Fruit fly (Drosophila melanogaster) whole organism, prepupa: ENCODE measurements around the gene CG42779.

Experiments used
- CG10631 ChIP-seq: fragments of 200-800 bp; sonication (Bioruptor generic); optimal IDR thresholded peaks from 2 replicates; lab custom pipeline; 2016; ENCODE audit warnings: missing biosample characterization, missing genetic modification characterization
- CG11762 ChIP-seq: fragments of 200-800 bp; sonication (Bioruptor generic); optimal IDR thresholded peaks from 3 replicates; lab custom pipeline; 2016; ENCODE audit warnings: missing biosample characterization, missing genetic modification characterization; ENCODE audit not compliant: insufficient read depth
- CG11902 ChIP-seq: fragments of 200-800 bp; sonication (Bioruptor generic); optimal IDR thresholded peaks from 3 replicates; lab custom pipeline; 2016; ENCODE audit warnings: missing biosample characterization, missing genetic modification characterization
- CG15336 ChIP-seq: fragments of 200-800 bp; sonication (Bioruptor generic); IDR thresholded peaks from 2 replicates; pipeline ENCODE4 v1.3.6; 2022; ENCODE audit warnings: missing biosample characterization, missing genetic modification characterization
- CG1621 ChIP-seq: fragments of 200-800 bp; sonication (Bioruptor generic); optimal IDR thresholded peaks from 3 replicates; lab custom pipeline; 2018; ENCODE audit warnings: missing biosample characterization, mild to moderate bottlenecking, missing genetic modification characterization
- CG16779 ChIP-seq: fragments of 200-800 bp; sonication (Bioruptor generic); optimal IDR thresholded peaks from 3 replicates; lab custom pipeline; 2017; ENCODE audit warnings: missing biosample characterization, mild to moderate bottlenecking, missing genetic modification characterization
- CG31627 ChIP-seq: fragments of 200-800 bp; sonication (Bioruptor generic); optimal IDR thresholded peaks from 3 replicates; lab custom pipeline; 2016; ENCODE audit warnings: missing biosample characterization, missing genetic modification characterization
- CG34406 ChIP-seq: fragments of 200-800 bp; sonication (Bioruptor generic); optimal IDR thresholded peaks from 3 replicates; lab custom pipeline; 2016; ENCODE audit warnings: missing biosample characterization, missing genetic modification characterization
- CG4318 ChIP-seq: fragments of 200-800 bp; sonication (Bioruptor generic); optimal IDR thresholded peaks from 3 replicates; lab custom pipeline; 2017; ENCODE audit warnings: missing biosample characterization, mild to moderate bottlenecking, missing genetic modification characterization
- CG6276 ChIP-seq: fragments of 200-800 bp; sonication (Bioruptor generic); optimal IDR thresholded peaks from 2 replicates; lab custom pipeline; 2017; ENCODE audit warnings: missing biosample characterization, mild to moderate bottlenecking, missing genetic modification characterization
- CG6792 ChIP-seq: fragments of 200-800 bp; sonication (Bioruptor generic); optimal IDR thresholded peaks from 3 replicates; lab custom pipeline; 2016; ENCODE audit warnings: missing biosample characterization, missing genetic modification characterization
- CG6808 ChIP-seq: fragments of 200-800 bp; sonication (Bioruptor generic); optimal IDR thresholded peaks from 3 replicates; lab custom pipeline; 2017; ENCODE audit warnings: missing biosample characterization, missing genetic modification characterization, mild to moderate bottlenecking, moderate library complexity, missing genetic modification reagents
- CG6854 ChIP-seq: fragments of 200-800 bp; sonication (Bioruptor generic); optimal IDR thresholded peaks from 2 replicates; lab custom pipeline; 2017; ENCODE audit warnings: missing biosample characterization, mild to moderate bottlenecking, missing genetic modification characterization
- CG8119 ChIP-seq: fragments of 200-800 bp; sonication (Bioruptor generic); IDR thresholded peaks from 3 replicates; pipeline ENCODE4 v1.3.6; 2022; ENCODE audit warnings: missing biosample characterization, missing genetic modification characterization
- CG8632 ChIP-seq: fragments of 200-800 bp; sonication (Bioruptor generic); optimal IDR thresholded peaks from 3 replicates; lab custom pipeline; 2016; ENCODE audit warnings: missing biosample characterization, missing genetic modification characterization
- CG9139 ChIP-seq: fragments of 200-800 bp; sonication (Bioruptor generic); optimal IDR thresholded peaks from 3 replicates; lab custom pipeline; 2017; ENCODE audit warnings: missing biosample characterization, mild to moderate bottlenecking, missing genetic modification characterization
- Eip78C ChIP-seq: fragments of 200-800 bp; sonication (Bioruptor generic); peaks from one replicate; lab custom pipeline; 2016; ENCODE audit warnings: missing biosample characterization, missing genetic modification characterization
- Eip93F ChIP-seq: fragments of 200-800 bp; sonication (Bioruptor generic); optimal IDR thresholded peaks from 2 replicates; lab custom pipeline; 2016; ENCODE audit warnings: missing biosample characterization, mild to moderate bottlenecking, missing genetic modification characterization
- Ets96B ChIP-seq: fragments of 200-800 bp; optimal IDR thresholded peaks from 2 replicates; lab custom pipeline; 2019; ENCODE audit warnings: missing biosample characterization, mild to moderate bottlenecking, missing genetic modification characterization, moderate library complexity
- Hr4 ChIP-seq: fragments of 200-800 bp; sonication (Bioruptor generic); optimal IDR thresholded peaks from 3 replicates; lab custom pipeline; 2016; ENCODE audit warnings: missing biosample characterization, missing genetic modification characterization
- Lpt ChIP-seq: fragments of 200-800 bp; sonication (Bioruptor generic); optimal IDR thresholded peaks from 3 replicates; lab custom pipeline; 2016; ENCODE audit warnings: missing biosample characterization, missing genetic modification characterization
- Met ChIP-seq: fragments of 200-800 bp; sonication (Bioruptor generic); optimal IDR thresholded peaks from 3 replicates; lab custom pipeline; 2016; ENCODE audit warnings: missing biosample characterization, missing genetic modification characterization
- OdsH ChIP-seq: fragments of 200-800 bp; sonication (Bioruptor generic); optimal IDR thresholded peaks from 3 replicates; lab custom pipeline; 2016; ENCODE audit warnings: missing biosample characterization, missing genetic modification characterization
- Sox102F ChIP-seq: fragments of 200-800 bp; sonication (Bioruptor generic); optimal IDR thresholded peaks from 2 replicates; lab custom pipeline; 2016; ENCODE audit warnings: missing biosample characterization, mild to moderate bottlenecking, missing genetic modification characterization
- Sox15 ChIP-seq: fragments of 200-800 bp; sonication (Bioruptor generic); optimal IDR thresholded peaks from 3 replicates; lab custom pipeline; 2016; ENCODE audit warnings: missing biosample characterization, missing genetic modification characterization
- achi ChIP-seq: fragments of 200-800 bp; sonication (Bioruptor generic); optimal IDR thresholded peaks from 3 replicates; lab custom pipeline; 2016; ENCODE audit warnings: missing biosample characterization, missing genetic modification characterization
- acj6 ChIP-seq: fragments of 200-800 bp; sonication (Bioruptor generic); optimal IDR thresholded peaks from 3 replicates; lab custom pipeline; 2016; ENCODE audit warnings: missing biosample characterization, missing genetic modification characterization
- cyc ChIP-seq: fragments of 200-800 bp; sonication (Bioruptor generic); optimal IDR thresholded peaks from 3 replicates; lab custom pipeline; 2016; ENCODE audit warnings: missing biosample characterization, missing genetic modification characterization
- dsx ChIP-seq: fragments of 200-800 bp; optimal IDR thresholded peaks from 3 replicates; lab custom pipeline; 2019; ENCODE audit warnings: missing biosample characterization, mild to moderate bottlenecking, missing genetic modification characterization, moderate library complexity; ENCODE audit not compliant: poor library complexity, severe bottlenecking
- eg ChIP-seq: fragments of 200-800 bp; sonication (Bioruptor generic); IDR thresholded peaks from 3 replicates; pipeline ENCODE4 v1.3.6; 2022; ENCODE audit warnings: missing biosample characterization, missing genetic modification characterization
- esn ChIP-seq: fragments of 200-800 bp; sonication (Bioruptor generic); optimal IDR thresholded peaks from 2 replicates; lab custom pipeline; 2016; ENCODE audit warnings: missing biosample characterization, mild to moderate bottlenecking, missing genetic modification characterization, moderate library complexity
- fd85E ChIP-seq: fragments of 200-800 bp; sonication (Bioruptor generic); optimal IDR thresholded peaks from 3 replicates; lab custom pipeline; 2016; ENCODE audit warnings: missing biosample characterization, missing genetic modification characterization
- fkh ChIP-seq: fragments of 200-800 bp; sonication (Bioruptor generic); optimal IDR thresholded peaks from 3 replicates; lab custom pipeline; 2017; ENCODE audit warnings: missing biosample characterization, mild to moderate bottlenecking, missing genetic modification characterization, moderate library complexity
- lz ChIP-seq: fragments of 200-800 bp; sonication (Bioruptor generic); optimal IDR thresholded peaks from 3 replicates; lab custom pipeline; 2016; ENCODE audit warnings: missing biosample characterization, missing genetic modification characterization
- pdm3 ChIP-seq: fragments of 200-800 bp; sonication (Bioruptor generic); optimal IDR thresholded peaks from 3 replicates; lab custom pipeline; 2016; ENCODE audit warnings: missing biosample characterization, missing genetic modification characterization
- salr ChIP-seq, 2 experiments: fragments of 200-800 bp; sonication (Bioruptor generic); optimal IDR thresholded peaks; 3 replicates each; lab custom pipeline; 2016 to 2018; ENCODE audit warnings: missing biosample characterization in 2 of 2, missing genetic modification characterization in 2 of 2, mild to moderate bottlenecking in 1 of 2
- spab ChIP-seq: fragments of 200-800 bp; sonication (Bioruptor generic); optimal IDR thresholded peaks from 2 replicates; lab custom pipeline; 2017; ENCODE audit warnings: missing biosample characterization, mild to moderate bottlenecking, missing genetic modification characterization, missing genetic modification reagents
- ss ChIP-seq, 2 experiments: fragments of 200-800 bp; sonication (Bioruptor generic); optimal IDR thresholded peaks; 2 replicates in 1 of 2; 3 replicates in 1 of 2; lab custom pipeline; 2017 to 2018; ENCODE audit warnings: mild to moderate bottlenecking in 2 of 2, missing biosample characterization in 2 of 2, missing genetic modification characterization in 2 of 2, moderate library complexity in 1 of 2
- svp ChIP-seq: fragments of 200-800 bp; sonication (Bioruptor generic); peaks from one replicate; lab custom pipeline; 2016; ENCODE audit warnings: missing biosample characterization, missing genetic modification characterization
- topi ChIP-seq: fragments of 200-800 bp; sonication (Bioruptor generic); optimal IDR thresholded peaks from 3 replicates; lab custom pipeline; 2016; ENCODE audit warnings: missing biosample characterization, missing genetic modification characterization
- vri ChIP-seq: fragments of 200-800 bp; sonication (Bioruptor generic); optimal IDR thresholded peaks from 3 replicates; lab custom pipeline; 2016; ENCODE audit warnings: missing biosample characterization, mild to moderate bottlenecking, missing genetic modification characterization

CG42779 gene

DNA sequence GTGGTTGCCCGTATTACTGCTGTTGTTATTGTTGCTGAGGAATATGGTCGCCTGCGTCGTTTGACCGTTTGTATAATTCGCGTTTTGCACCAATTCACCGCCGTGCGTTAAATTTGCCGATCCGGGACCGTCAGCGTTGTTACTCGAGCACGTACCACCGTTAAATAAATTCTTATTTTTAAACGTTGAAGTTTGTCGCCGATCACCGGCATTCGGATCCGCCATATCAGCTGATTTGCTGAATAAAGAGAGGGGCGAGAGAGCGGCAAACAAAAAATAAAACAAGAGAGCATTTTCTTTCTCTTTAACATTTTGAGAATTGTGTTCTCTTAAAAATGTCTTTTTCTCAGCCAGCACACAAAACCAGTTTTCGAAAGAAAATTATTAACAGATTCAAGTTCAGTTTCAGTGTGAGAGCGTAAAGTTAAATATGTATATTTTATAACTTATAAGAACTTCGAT is 2.4 kb upstream of the CG42779 start:
- TF ChIP-seq CG8632, result peak; percentile 8
- no peak for TF ChIP-seq CG34406
- no peak for TF ChIP-seq Met (GFP tag; lab: Kevin White, UChicago)
- no peak for TF ChIP-seq Sox15
- TF ChIP-seq acj6 (GFP tag; lab: Kevin White, UChicago), result no peak
- no peak for TF ChIP-seq fd85E (GFP tag; lab: Kevin White, UChicago)
- TF ChIP-seq cyc, result no peak
- TF ChIP-seq lz (GFP tag; lab: Kevin White, UChicago), result no peak
- peak; percentile 30; the same call in 1 of the 2 replicates for TF ChIP-seq CG15336 (GFP tag; lab: Robert Waterston, UW)
- TF ChIP-seq CG10631 (GFP tag; lab: Kevin White, UChicago), result no peak
- TF ChIP-seq CG9139 (GFP tag; lab: Kevin White, UChicago), result no peak
- TF ChIP-seq svp, result no peak
- no peak for TF ChIP-seq topi (GFP tag; lab: Kevin White, UChicago)
- TF ChIP-seq dsx, result no peak
- no peak for TF ChIP-seq Eip93F
- peak; percentile 7; the same call in 1 of the 3 replicates for TF ChIP-seq eg
- peak in 1 of 2 experiments; percentile 51 for TF ChIP-seq ss (GFP tag; optimal IDR thresholded peaks at IDR 0.05; lab: Kevin White, UChicago)
- peak; percentile 43 for TF ChIP-seq CG1621 (tag; lab: Kevin White, UChicago)
- TF ChIP-seq CG6808, result peak; percentile 8
- no peak for TF ChIP-seq esn
- TF ChIP-seq CG8119 (GFP tag; lab: Robert Waterston, UW), result no peak
- TF ChIP-seq vri, result no peak
- TF ChIP-seq CG11902 (GFP tag; lab: Kevin White, UChicago), result no peak
- no peak for TF ChIP-seq achi (GFP tag; lab: Kevin White, UChicago)
- TF ChIP-seq CG6854 (GFP tag; lab: Kevin White, UChicago), result peak; percentile 81
- TF ChIP-seq Sox102F (GFP tag; lab: Kevin White, UChicago), result peak; percentile 68
- no peak for TF ChIP-seq Ets96B (tag; lab: Kevin White, UChicago)
- no peak for TF ChIP-seq fkh (GFP tag; lab: Kevin White, UChicago)
- TF ChIP-seq Lpt (GFP tag; lab: Kevin White, UChicago), result no peak
- no peak for TF ChIP-seq CG11762 (GFP tag; lab: Kevin White, UChicago)
- TF ChIP-seq Hr4 (GFP tag; lab: Kevin White, UChicago), result no peak
- TF ChIP-seq spab (GFP tag; lab: Kevin White, UChicago), result no peak
- no peak for TF ChIP-seq CG4318 (GFP tag; lab: Kevin White, UChicago)
- TF ChIP-seq CG6792 (GFP tag; lab: Kevin White, UChicago), result no peak
- no peak for TF ChIP-seq OdsH (GFP tag; lab: Kevin White, UChicago)
- TF ChIP-seq salr (GFP tag; optimal IDR thresholded peaks at IDR 0.05; lab: Kevin White, UChicago), result no peak
- peak; percentile 52 for TF ChIP-seq CG6276 (GFP tag; lab: Kevin White, UChicago)
- peak; percentile 17 for TF ChIP-seq CG16779
- TF ChIP-seq CG31627, result no peak
- TF ChIP-seq Eip78C (GFP tag; lab: Kevin White, UChicago), result peak; percentile 51
- no peak for TF ChIP-seq pdm3 (GFP tag; lab: Kevin White, UChicago)
- TF ChIP-seq, all 60 proteins: peak for 11

- TF ChIP-seq eg, result no peak
- no peak for TF ChIP-seq fkh (GFP tag; lab: Kevin White, UChicago)
- TF ChIP-seq, all 60 proteins: peak for 0
Measured at dm6 chr3R:17120165-17120564, 1.2 kb upstream of the CG42779 start, which contains the start of gene CG34278. TSS of gene CG34278 (plus strand) at chr3R:17120465.
